Fruit fly (Drosophila melanogaster): Measurements from ENCODE around the gene CG8958.

DNA sequence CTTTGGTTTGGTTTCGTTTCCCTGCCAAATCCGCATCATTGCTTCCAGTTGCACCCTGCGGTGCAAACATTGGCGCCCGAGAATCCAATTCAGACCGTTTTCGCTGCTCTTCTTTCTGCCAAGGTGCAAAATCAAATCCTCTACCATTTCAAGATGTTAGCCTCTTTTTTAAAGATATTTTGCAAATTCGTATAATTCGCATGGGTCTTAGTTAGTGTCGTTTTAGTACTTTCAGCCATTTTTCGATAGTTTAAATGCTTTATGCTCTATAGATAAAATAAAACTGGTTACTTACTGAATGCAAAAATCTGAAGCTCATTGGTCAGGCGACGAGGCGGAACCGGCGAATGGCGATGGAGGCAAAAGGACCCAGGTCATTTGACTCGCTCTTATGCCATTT, 28.6 kb downstream of the CG8958 start:
- TF ChIP-seq Ets98B (GFP tag; IDR thresholded peaks at IDR 0.05) (no peak), EcR (GFP tag; optimal IDR thresholded peaks at IDR 0.05) (no peak), fd96Ca (GFP tag; IDR thresholded peaks at IDR 0.05) (no peak), Pif1B (GFP tag; optimal IDR thresholded peaks at IDR 0.05) (no peak), CG32121 (GFP tag; IDR thresholded peaks at IDR 0.05) (no peak), CG8159 (tag; optimal IDR thresholded peaks at IDR 0.05) (peak; percentile 8), CG34367 (tag; optimal IDR thresholded peaks at IDR 0.05) (no peak), CG14655 (GFP tag; optimal IDR thresholded peaks at IDR 0.05) (no peak), gl (tag; optimal IDR thresholded peaks at IDR 0.05) (no peak), CG17806 (tag; optimal IDR thresholded peaks at IDR 0.05) (no peak), Pif1A (GFP tag; optimal IDR thresholded peaks at IDR 0.05) (no peak), CG10348 (GFP tag; IDR thresholded peaks at IDR 0.05) (no peak), CG8301 (tag; optimal IDR thresholded peaks at IDR 0.05) (no peak), CG13204 (GFP tag; optimal IDR thresholded peaks at IDR 0.05) (no peak)

Measured in whole organism, pupa.